Worm (Caenorhabditis elegans) whole organism, L1 larva: ENCODE data around the gene hlh-11.
A peak's percentile ranks its signal among the peaks of the same experiment; 100 is the strongest.

ENCODE experiments used
- ceh-82 ChIP-seq, 3 experiments: fragments of 150-350 bp in 1 of 3; sonication (generic microtip) in 2 of 3; optimal IDR thresholded peaks; 2 replicates each; lab custom pipeline; 2014 to 2017; ENCODE audit warnings: missing biosample characterization in 3 of 3, missing genetic modification characterization in 3 of 3
- elt-2 ChIP-seq: sonication (generic microtip); optimal IDR thresholded peaks from 2 replicates; lab custom pipeline; 2016; ENCODE audit warnings: missing genetic modification characterization, mild to moderate bottlenecking, inconsistent platforms, missing compliant biosample characterization, missing genetic modification reagents
- nhr-12 ChIP-seq: sonication (generic microtip); optimal IDR thresholded peaks from 2 replicates; lab custom pipeline; 2017; ENCODE audit warnings: missing biosample characterization, missing genetic modification characterization
- nhr-28 ChIP-seq: fragments of 150-350 bp; optimal IDR thresholded peaks from 2 replicates; lab custom pipeline; 2014; ENCODE audit warnings: missing biosample characterization, missing genetic modification characterization
- pag-3 ChIP-seq: sonication (generic microtip); optimal IDR thresholded peaks from 2 replicates; lab custom pipeline; 2017; ENCODE audit warnings: missing genetic modification characterization, mild to moderate bottlenecking, missing compliant biosample characterization, antibody characterized with exemption, borderline replicate concordance; ENCODE audit not compliant: insufficient read depth
- skn-1 ChIP-seq: fragments of 150-350 bp; optimal IDR thresholded peaks from 2 replicates; lab custom pipeline; 2014; ENCODE audit warnings: missing biosample characterization, missing genetic modification characterization
- unc-62 ChIP-seq: fragments of 150-350 bp; optimal IDR thresholded peaks from 2 replicates; lab custom pipeline; 2014; ENCODE audit warnings: missing biosample characterization, missing genetic modification reagents, missing genetic modification characterization

DNA sequence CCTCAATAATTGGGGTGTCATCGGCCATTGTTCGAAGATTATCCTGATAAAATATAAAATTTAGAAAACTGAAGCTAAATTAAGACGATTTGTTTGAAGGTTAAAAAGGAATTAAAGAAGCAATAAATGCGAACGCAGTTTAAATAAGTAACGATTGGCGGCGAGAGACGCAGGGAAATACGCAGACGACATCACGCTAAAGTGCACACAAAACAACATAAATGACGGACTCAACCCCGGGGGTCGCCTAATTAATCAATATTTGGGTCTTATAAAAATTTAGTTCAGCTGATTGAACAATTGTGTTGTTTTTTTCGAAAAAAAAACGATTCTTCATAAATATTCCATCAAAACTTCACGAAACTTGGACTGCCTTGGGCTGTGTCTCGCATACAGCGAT lies 3.1 kb upstream of the hlh-11 start, which contains the start of gene hcp-3:
- TF ChIP-seq skn-1 (tag; lab: Kevin White, UChicago) (peak; percentile 25), nhr-28 (tag; lab: Kevin White, UChicago) (no peak), nhr-12 (no peak), unc-62 (GFP tag; lab: Kevin White, UChicago) (no peak), pag-3 (tag; lab: Kevin White, UChicago) (no peak), elt-2 (tag; lab: Kevin White, UChicago) (no peak), ceh-82 (tag; optimal IDR thresholded peaks at IDR 0.05; lab: Kevin White, UChicago) (peak in 1 of 3 experiments; percentile 62)
